Worm (Caenorhabditis elegans) whole organism, young adult: ENCODE results near the gene spe-6.

Source experiments
- F49E8.2 ChIP-seq: sonication (generic microtip); optimal IDR thresholded peaks from 3 replicates; lab custom pipeline; 2017; ENCODE audit warnings: missing genetic modification characterization, mild to moderate bottlenecking, missing compliant biosample characterization, antibody characterized with exemption, moderate library complexity; ENCODE audit not compliant: insufficient read depth
- ceh-79 ChIP-seq: sonication (generic microtip); optimal IDR thresholded peaks from 2 replicates; lab custom pipeline; 2017; ENCODE audit warnings: mild to moderate bottlenecking, missing genetic modification characterization, missing compliant biosample characterization
- efl-1 ChIP-seq: fragments of 150-350 bp; optimal IDR thresholded peaks from 2 replicates; lab custom pipeline; 2014; ENCODE audit warnings: missing biosample characterization, missing genetic modification reagents, missing genetic modification characterization
- rec-8 ChIP-seq, 2 experiments: sonication (generic microtip); optimal IDR thresholded peaks; 2 replicates each; lab custom pipeline; 2016; ENCODE audit warnings: mild to moderate bottlenecking in 2 of 2, missing genetic modification characterization in 2 of 2, missing genetic modification reagents in 2 of 2, missing genotype in 2 of 2, missing biosample characterization in 1 of 2, missing compliant biosample characterization in 1 of 2, moderate library complexity in 1 of 2
- snpc-4 ChIP-seq, 5 experiments: fragments of 150-350 bp in 1 of 5; sonication (generic microtip) in 4 of 5; optimal IDR thresholded peaks; 2 replicates each; lab custom pipeline; 2014 to 2018; ENCODE audit warnings: missing genetic modification characterization in 5 of 5, missing biosample characterization in 3 of 5, antibody characterized with exemption in 2 of 5, mild to moderate bottlenecking in 2 of 5, missing compliant biosample characterization in 2 of 5, missing genotype in 2 of 5, moderate library complexity in 2 of 5, missing genetic modification reagents in 1 of 5

DNA sequence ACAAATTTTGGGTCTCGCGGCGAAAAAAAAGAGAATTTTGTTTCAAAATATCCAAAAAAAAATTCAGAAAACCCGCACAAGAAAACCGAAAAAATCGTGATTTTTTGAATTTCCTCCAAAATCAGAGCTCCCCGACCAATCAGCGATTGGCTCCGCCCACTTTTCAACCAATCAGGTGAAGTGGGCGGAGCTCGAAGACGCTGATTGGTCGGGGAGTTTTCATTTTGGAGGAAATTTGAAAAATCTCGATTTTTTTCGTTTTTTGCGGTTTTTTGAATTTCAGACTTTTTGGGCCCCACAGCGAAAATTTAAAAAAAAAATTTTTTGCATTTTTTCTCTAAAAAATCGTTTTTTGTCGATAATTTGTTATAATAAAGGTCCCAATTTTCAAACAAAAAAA lies 15.7 kb upstream of the spe-6 start:
- no peak for TF ChIP-seq efl-1 (GFP tag; lab: Kevin White, UChicago)
- no peak for TF ChIP-seq ceh-79 (tag; lab: Kevin White, UChicago)
- TF ChIP-seq F49E8.2 (tag; lab: Kevin White, UChicago): no peak
- TF ChIP-seq snpc-4 (GFP tag; optimal IDR thresholded peaks at IDR 0.05; lab: Kevin White, UChicago): no peak
- no peak for TF ChIP-seq snpc-4 (tag; optimal IDR thresholded peaks at IDR 0.05; lab: Kevin White, UChicago)
- TF ChIP-seq rec-8 (tag; optimal IDR thresholded peaks at IDR 0.05; lab: Kevin White, UChicago): no peak
